Worm (Caenorhabditis elegans) whole organism, early embryonic: ENCODE measurements around the gene clec-198.

Experiments used
- B0310.2 ChIP-seq: sonication (generic microtip); optimal IDR thresholded peaks from 2 replicates; lab custom pipeline; 2016; ENCODE audit warnings: mild to moderate bottlenecking, missing genetic modification characterization, missing compliant biosample characterization
- aly-1 ChIP-seq: sonication (generic microtip); optimal IDR thresholded peaks from 2 replicates; lab custom pipeline; 2016; ENCODE audit warnings: missing genetic modification characterization, missing compliant biosample characterization
- ama-1 ChIP-seq: fragments of 150-350 bp; optimal IDR thresholded peaks from 2 replicates; lab custom pipeline; 2014
- ceh-13 ChIP-seq: fragments of 200-800 bp; sonication (Bioruptor generic); optimal IDR thresholded peaks from 2 replicates; lab custom pipeline; 2018; ENCODE audit warnings: mild to moderate bottlenecking, missing genetic modification characterization, missing compliant biosample characterization
- ceh-36 ChIP-seq: sonication (generic microtip); optimal IDR thresholded peaks from 2 replicates; lab custom pipeline; 2016; ENCODE audit warnings: missing genetic modification characterization, inconsistent platforms, missing compliant biosample characterization
- ets-7 ChIP-seq: sonication (generic microtip); optimal IDR thresholded peaks from 2 replicates; lab custom pipeline; 2016; ENCODE audit warnings: missing genotype, missing genetic modification characterization, missing compliant biosample characterization
- flt-1 ChIP-seq: fragments of 200-800 bp; sonication (Bioruptor generic); IDR thresholded peaks from 2 replicates; pipeline ENCODE4 v1.3.6; 2022; ENCODE audit warnings: missing genetic modification characterization, missing compliant biosample characterization
- hnd-1 ChIP-seq: sonication (generic microtip); optimal IDR thresholded peaks from 2 replicates; lab custom pipeline; 2016; ENCODE audit warnings: missing genetic modification characterization, missing compliant biosample characterization
- pes-1 ChIP-seq: fragments of 200-800 bp; sonication (Bioruptor generic); IDR thresholded peaks from 2 replicates; pipeline ENCODE4 v1.3.6; 2022; ENCODE audit warnings: missing genetic modification reagents, missing genetic modification characterization, missing compliant biosample characterization
- scrt-1 ChIP-seq: fragments of 200-800 bp; sonication (Bioruptor generic); IDR thresholded peaks from 2 replicates; pipeline ENCODE4 v1.3.6; 2022; ENCODE audit warnings: missing genetic modification characterization, missing compliant biosample characterization
- tbx-37 ChIP-seq: fragments of 200-800 bp; sonication (Bioruptor generic); conservative IDR thresholded peaks from 2 replicates; pipeline ENCODE4 v1.3.6; 2022; ENCODE audit warnings: missing genetic modification reagents, missing genetic modification characterization, missing compliant biosample characterization
- tra-4 ChIP-seq: sonication (generic microtip); optimal IDR thresholded peaks from 2 replicates; lab custom pipeline; 2017; ENCODE audit warnings: missing genetic modification characterization, missing compliant biosample characterization

DNA sequence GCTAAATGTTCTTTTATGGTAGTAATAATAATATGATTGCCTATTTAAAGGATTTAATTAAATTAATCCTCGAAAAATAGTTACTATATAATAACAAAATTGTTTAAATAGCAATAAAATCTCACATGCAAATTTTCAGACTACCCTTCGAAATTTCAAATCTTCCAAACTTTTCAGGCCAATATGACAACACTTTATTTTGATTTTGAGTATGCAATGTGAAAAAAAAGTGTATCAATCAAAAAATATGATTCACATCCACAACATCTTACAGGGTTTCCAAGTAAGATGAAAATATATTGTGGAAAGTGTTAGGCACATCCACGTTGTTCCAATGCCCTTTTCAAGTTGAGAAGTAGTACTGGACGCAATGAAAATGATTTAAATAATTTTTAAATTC lies 35.1 kb upstream of the clec-198 start, which contains the start of gene snf-9:
- TF ChIP-seq ceh-13, result no peak
- TF ChIP-seq pes-1, result no peak
- TF ChIP-seq tbx-37, result no peak
- TF ChIP-seq B0310.2 (tag; lab: Kevin White, UChicago), result no peak
- no peak for TF ChIP-seq ama-1
- TF ChIP-seq tra-4 (tag; lab: Kevin White, UChicago), result no peak
- TF ChIP-seq ceh-36, result no peak
- no peak for TF ChIP-seq scrt-1 (GFP tag; lab: Robert Waterston, UW)
- TF ChIP-seq hnd-1 (tag; lab: Kevin White, UChicago), result no peak
- no peak for TF ChIP-seq aly-1 (tag; lab: Kevin White, UChicago)
- TF ChIP-seq flt-1 (GFP tag; lab: Robert Waterston, UW), result no peak
- TF ChIP-seq ets-7 (tag; lab: Kevin White, UChicago), result no peak
